Worm (Caenorhabditis elegans): Measurements from ENCODE around the gene dmsr-7.
A peak's percentile ranks its signal among the peaks of the same experiment; 100 is the strongest.

The dmsr-7 gene

ce11 chrV:5368792-5369191, 36.4 kb upstream of the dmsr-7 start, which contains the start of gene T09D3.9:
Gene T09D3.9 (minus strand): TSS chrV:5368892.
- no peak for TF ChIP-seq ceh-24 (tag; optimal IDR thresholded peaks at IDR 0.05)
- no peak for TF ChIP-seq sdc-2 (tag; optimal IDR thresholded peaks at IDR 0.05)
- TF ChIP-seq ceh-22 (tag; optimal IDR thresholded peaks at IDR 0.05) = no peak
- no peak for TF ChIP-seq ceh-18 (tag; optimal IDR thresholded peaks at IDR 0.05)
- no peak for TF ChIP-seq ttx-3 (tag; optimal IDR thresholded peaks at IDR 0.05)
- TF ChIP-seq dmd-4 (tag; optimal IDR thresholded peaks at IDR 0.05; ENCODE audit: borderline replicate concordance) = no peak
- TF ChIP-seq ceh-30 (tag; optimal IDR thresholded peaks at IDR 0.05) = no peak
- TF ChIP-seq pax-1 (tag; optimal IDR thresholded peaks at IDR 0.05) = no peak
- TF ChIP-seq npax-4 (tag; optimal IDR thresholded peaks at IDR 0.05) = no peak
- no peak for TF ChIP-seq unc-55 (GFP tag; optimal IDR thresholded peaks at IDR 0.05)
- no peak for TF ChIP-seq ceh-19 (GFP tag; optimal IDR thresholded peaks at IDR 0.05)

DNA sequence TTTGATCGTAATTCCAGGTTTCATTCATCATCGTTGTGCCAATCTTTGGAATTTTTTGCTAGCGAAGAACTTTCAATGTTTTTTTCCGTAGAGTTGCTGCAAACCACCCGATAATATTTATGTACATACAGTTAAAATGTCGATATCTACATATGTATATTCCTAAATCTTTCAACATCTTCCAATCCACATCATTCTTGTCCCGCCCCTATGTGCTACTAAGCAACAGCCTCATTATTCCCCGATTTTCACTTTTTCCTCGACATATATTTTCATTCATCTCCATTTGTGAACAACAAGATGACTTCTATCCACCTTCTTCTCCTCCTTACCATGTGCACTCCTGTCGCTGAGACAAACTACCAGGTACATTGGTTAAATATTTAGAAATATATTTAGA, 33.0 kb upstream of the dmsr-7 start, which contains the start of gene C35A11.3:
C35A11.3 (plus strand) TSS at position 301 of the 400 bp plus-strand sequence.
- TF ChIP-seq hlh-30 (tag; optimal IDR thresholded peaks at IDR 0.05; ENCODE audit: insufficient read depth) = no peak
- no peak for TF ChIP-seq pag-3 (tag; optimal IDR thresholded peaks at IDR 0.05; ENCODE audit: borderline replicate concordance)
- TF ChIP-seq elt-2 (tag; optimal IDR thresholded peaks at IDR 0.05) = no peak
- no peak for TF ChIP-seq tbx-7 (tag; optimal IDR thresholded peaks at IDR 0.05)
- no peak for TF ChIP-seq eyg-1 (tag; optimal IDR thresholded peaks at IDR 0.05)
- no peak for TF ChIP-seq ceh-31 (tag; optimal IDR thresholded peaks at IDR 0.05)
- TF ChIP-seq hlh-15 (tag; optimal IDR thresholded peaks at IDR 0.05) = no peak
- TF ChIP-seq pqm-1 (tag; optimal IDR thresholded peaks at IDR 0.05) = no peak
- no peak for TF ChIP-seq npax-4 (tag; optimal IDR thresholded peaks at IDR 0.05)
- TF ChIP-seq ceh-9 (tag; optimal IDR thresholded peaks at IDR 0.05) = no peak
- TF ChIP-seq mec-3 (tag; optimal IDR thresholded peaks at IDR 0.05; ENCODE audit: borderline replicate concordance) = no peak
- TF ChIP-seq ama-1 (optimal IDR thresholded peaks at IDR 0.05) = no peak
- no peak for TF ChIP-seq che-1 (tag; optimal IDR thresholded peaks at IDR 0.05)
- TF ChIP-seq nfya-1 (tag; optimal IDR thresholded peaks at IDR 0.05) = no peak
- no peak for TF ChIP-seq ceh-45 (GFP tag; IDR thresholded peaks at IDR 0.05)
- TF ChIP-seq sdc-2 (tag; optimal IDR thresholded peaks at IDR 0.05) = no peak
- TF ChIP-seq ref-2 (tag; optimal IDR thresholded peaks at IDR 0.05) = no peak
- no peak for TF ChIP-seq Y22D7AL.16 (tag; optimal IDR thresholded peaks at IDR 0.05)
- TF ChIP-seq rnt-1 (tag; optimal IDR thresholded peaks at IDR 0.05) = no peak
- no peak for TF ChIP-seq dve-1 (tag; optimal IDR thresholded peaks at IDR 0.05)

DNA sequence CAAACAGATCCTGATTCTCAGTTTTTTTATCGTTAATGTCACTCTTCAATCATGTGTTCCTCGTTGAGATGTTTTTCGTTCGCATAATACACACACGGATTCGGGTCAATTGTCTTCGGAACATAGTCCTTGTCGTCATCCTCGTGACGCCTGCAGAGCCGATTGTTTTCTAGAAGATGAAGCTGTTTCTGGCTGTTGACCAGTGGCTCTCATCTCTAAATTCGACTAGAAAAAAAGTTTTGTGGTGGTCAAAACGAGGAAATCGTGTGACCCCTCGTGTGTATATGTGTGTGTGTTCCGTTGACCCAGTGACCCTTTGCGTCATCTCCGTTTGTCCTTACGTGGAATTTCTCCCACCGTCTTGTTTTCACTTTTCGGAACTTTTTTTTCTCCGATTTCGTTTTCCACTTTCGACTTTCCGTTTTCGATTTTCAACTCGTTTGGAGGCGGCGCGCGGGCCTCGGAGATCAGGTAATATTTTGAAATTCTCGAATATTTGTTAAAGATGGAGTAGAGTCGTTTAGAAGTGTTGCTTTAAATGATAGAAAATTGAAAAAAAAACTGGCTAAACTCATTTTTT, 19.1 kb upstream of the dmsr-7 start, which contains the start of gene C35A11.2:
C35A11.2 (plus strand) TSS at position 386 of the 580 bp plus-strand sequence.
- no peak for TF ChIP-seq hlh-15 (tag; optimal IDR thresholded peaks at IDR 0.05)
- TF ChIP-seq che-1 (tag; optimal IDR thresholded peaks at IDR 0.05) = no peak
- TF ChIP-seq mec-3 (tag; optimal IDR thresholded peaks at IDR 0.05; ENCODE audit: borderline replicate concordance) = no peak
- no peak for TF ChIP-seq hlh-8 (tag; optimal IDR thresholded peaks at IDR 0.05)
- TF ChIP-seq tbx-2 (tag; optimal IDR thresholded peaks at IDR 0.05) = no peak
- no peak for TF ChIP-seq ahr-1 (tag; optimal IDR thresholded peaks at IDR 0.05)
- no peak for TF ChIP-seq ceh-9 (tag; optimal IDR thresholded peaks at IDR 0.05)
- no peak for TF ChIP-seq ceh-30 (tag; optimal IDR thresholded peaks at IDR 0.05)
- TF ChIP-seq ama-1 (optimal IDR thresholded peaks at IDR 0.05) = no peak
- no peak for TF ChIP-seq unc-3 (GFP tag; conservative IDR thresholded peaks at IDR 0.05)
- no peak for TF ChIP-seq unc-3 (tag; optimal IDR thresholded peaks at IDR 0.05)

DNA sequence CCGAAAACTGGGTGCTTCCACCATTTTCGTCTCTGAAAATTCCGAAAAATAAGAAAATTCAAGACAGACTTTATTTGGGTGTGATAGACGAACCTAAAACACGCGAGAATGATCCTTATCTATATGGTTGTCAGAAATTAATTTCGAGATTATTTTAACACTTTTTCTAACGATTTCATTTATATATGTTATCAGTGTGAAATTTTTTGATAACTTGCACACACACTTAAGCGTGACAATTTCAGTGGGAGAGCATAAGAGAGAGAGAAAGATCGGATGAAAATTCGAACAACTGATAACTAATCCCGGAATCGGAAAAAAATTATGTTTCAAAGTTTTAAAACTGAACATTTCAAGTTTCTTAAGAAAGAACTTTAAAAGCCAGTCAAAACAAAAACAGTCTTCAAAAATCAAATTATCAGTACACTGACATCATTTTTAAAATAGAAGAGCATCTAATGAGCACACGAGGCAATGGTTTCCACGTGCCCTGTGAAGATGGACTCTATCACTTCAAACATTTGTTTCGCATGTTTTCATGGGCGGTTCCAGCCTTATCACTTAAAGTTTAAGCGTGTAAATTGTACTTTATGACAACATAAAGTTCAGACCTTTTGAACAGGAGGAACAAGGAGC, 12.0 kb upstream of the dmsr-7 start, which contains the start of gene C35A11.4:
C35A11.4 (minus strand) TSS at position 156 of the 636 bp plus-strand sequence.
- TF ChIP-seq ztf-16 (tag; optimal IDR thresholded peaks at IDR 0.05) (no peak), elt-2 (tag; optimal IDR thresholded peaks at IDR 0.05) (peak; percentile 43), fkh-10 (GFP tag; optimal IDR thresholded peaks at IDR 0.05) (no peak)

Data from whole organism, late embryonic.